Worm (Caenorhabditis elegans) whole organism, L1 larva: ENCODE measurements around the gene T12G3.2.

ENCODE experiments used
- C04F5.9 ChIP-seq: sonication (generic microtip); optimal IDR thresholded peaks from 2 replicates; lab custom pipeline; 2016; ENCODE audit warnings: missing genetic modification characterization, missing compliant biosample characterization
- C16A3.4 ChIP-seq: fragments of 150-350 bp; optimal IDR thresholded peaks from 2 replicates; lab custom pipeline; 2014; ENCODE audit warnings: missing biosample characterization, missing genetic modification characterization
- F16B12.6 ChIP-seq: fragments of 150-350 bp; optimal IDR thresholded peaks from 2 replicates; lab custom pipeline; 2014; ENCODE audit warnings: missing biosample characterization, missing genetic modification characterization
- Y116A8C.19 ChIP-seq: sonication (generic microtip); optimal IDR thresholded peaks from 2 replicates; lab custom pipeline; 2016; ENCODE audit warnings: missing compliant biosample characterization, missing genetic modification characterization, borderline replicate concordance
- ceh-63 ChIP-seq: fragments of 200-800 bp; sonication (Bioruptor generic); optimal IDR thresholded peaks from 2 replicates; lab custom pipeline; 2018; ENCODE audit warnings: mild to moderate bottlenecking, missing genetic modification characterization, missing compliant biosample characterization
- ceh-8 ChIP-seq: fragments of 200-800 bp; sonication (Bioruptor generic); optimal IDR thresholded peaks from 2 replicates; lab custom pipeline; 2018; ENCODE audit warnings: mild to moderate bottlenecking, missing genetic modification characterization, moderate library complexity, missing compliant biosample characterization
- ceh-82 ChIP-seq, 3 experiments: fragments of 150-350 bp in 1 of 3; sonication (generic microtip) in 2 of 3; optimal IDR thresholded peaks; 2 replicates each; lab custom pipeline; 2014 to 2017; ENCODE audit warnings: missing biosample characterization in 3 of 3, missing genetic modification characterization in 3 of 3
- ceh-90 ChIP-seq: sonication (generic microtip); optimal IDR thresholded peaks from 2 replicates; lab custom pipeline; 2016; ENCODE audit warnings: missing genetic modification characterization, missing compliant biosample characterization
- dpl-1 ChIP-seq, 3 experiments: fragments of 150-350 bp in 2 of 3; sonication (generic microtip) in 1 of 3; optimal IDR thresholded peaks; 2 replicates each; lab custom pipeline; 2014 to 2017; ENCODE audit warnings: missing biosample characterization in 3 of 3, missing genetic modification characterization in 3 of 3, missing genetic modification reagents in 3 of 3
- efl-1 ChIP-seq, 4 experiments: fragments of 150-350 bp; optimal IDR thresholded peaks in 3 of 4; peaks in 1 of 4; 1 replicate in 1 of 4; 2 replicates in 3 of 4; lab custom pipeline; 2014; ENCODE audit warnings: missing biosample characterization in 2 of 4, missing genetic modification characterization in 2 of 4, missing genetic modification reagents in 2 of 4
- egl-13 ChIP-seq: sonication (generic microtip); optimal IDR thresholded peaks from 2 replicates; lab custom pipeline; 2016; ENCODE audit warnings: missing genotype, missing genetic modification reagents, missing genetic modification characterization, missing compliant biosample characterization
- ets-5 ChIP-seq: fragments of 200-800 bp; sonication (Bioruptor generic); IDR thresholded peaks from 2 replicates; pipeline ENCODE4 v1.3.6; 2022; ENCODE audit warnings: missing genetic modification characterization, missing compliant biosample characterization
- fkh-10 ChIP-seq: sonication (generic microtip); optimal IDR thresholded peaks from 2 replicates; lab custom pipeline; 2017; ENCODE audit warnings: missing biosample characterization, missing genetic modification reagents, missing genetic modification characterization
- fkh-8 ChIP-seq: sonication (generic microtip); optimal IDR thresholded peaks from 2 replicates; lab custom pipeline; 2016; ENCODE audit warnings: mild to moderate bottlenecking, missing genetic modification characterization, missing compliant biosample characterization
- fos-1 ChIP-seq: fragments of 150-350 bp; optimal IDR thresholded peaks from 2 replicates; lab custom pipeline; 2014; ENCODE audit warnings: missing biosample characterization, missing genetic modification characterization
- hlh-4 ChIP-seq: sonication (generic microtip); optimal IDR thresholded peaks from 2 replicates; lab custom pipeline; 2016; ENCODE audit warnings: mild to moderate bottlenecking, missing genetic modification characterization, missing compliant biosample characterization
- jun-1 ChIP-seq: fragments of 150-350 bp; optimal IDR thresholded peaks from 2 replicates; lab custom pipeline; 2014; ENCODE audit warnings: missing biosample characterization, missing genetic modification reagents, missing genetic modification characterization
- lin-13 ChIP-seq: fragments of 150-350 bp; optimal IDR thresholded peaks from 2 replicates; lab custom pipeline; 2014; ENCODE audit warnings: missing biosample characterization, missing genetic modification reagents, missing genetic modification characterization
- lin-14 ChIP-seq: fragments of 200-800 bp; sonication (Bioruptor generic); optimal IDR thresholded peaks from 2 replicates; lab custom pipeline; 2018; ENCODE audit warnings: mild to moderate bottlenecking, missing genetic modification characterization, moderate library complexity, missing compliant biosample characterization
- lin-15B ChIP-seq: fragments of 150-350 bp; sonication (generic microtip); optimal IDR thresholded peaks from 3 replicates; lab custom pipeline; 2014; ENCODE audit warnings: missing biosample characterization, missing genetic modification characterization
- lin-35 ChIP-seq, 2 experiments: fragments of 150-350 bp; optimal IDR thresholded peaks; 2 replicates each; lab custom pipeline; 2014; ENCODE audit warnings: missing biosample characterization in 2 of 2, missing genetic modification characterization in 2 of 2, missing genetic modification reagents in 2 of 2
- lin-39 ChIP-seq: fragments of 150-350 bp; optimal IDR thresholded peaks from 2 replicates; lab custom pipeline; 2014; ENCODE audit warnings: missing biosample characterization, missing genetic modification reagents, missing genetic modification characterization
- lsy-2 ChIP-seq, 2 experiments: fragments of 150-350 bp; optimal IDR thresholded peaks; 2 replicates each; lab custom pipeline; 2014; ENCODE audit warnings: missing biosample characterization in 2 of 2, missing genetic modification characterization in 2 of 2
- mab-9 ChIP-seq: fragments of 200-800 bp; sonication (Bioruptor generic); IDR thresholded peaks from 2 replicates; pipeline ENCODE4 v1.3.6; 2022; ENCODE audit warnings: missing genetic modification reagents, missing genetic modification characterization, missing compliant biosample characterization
- mdl-1 ChIP-seq, 2 experiments: fragments of 150-350 bp; optimal IDR thresholded peaks; 2 replicates each; lab custom pipeline; 2014 to 2017; ENCODE audit warnings: missing biosample characterization in 2 of 2, missing genetic modification characterization in 2 of 2, inconsistent platforms in 1 of 2
- mep-1 ChIP-seq: fragments of 150-350 bp; optimal IDR thresholded peaks from 2 replicates; lab custom pipeline; 2014; ENCODE audit warnings: missing biosample characterization, missing genetic modification characterization
- nhr-12 ChIP-seq: sonication (generic microtip); optimal IDR thresholded peaks from 2 replicates; lab custom pipeline; 2017; ENCODE audit warnings: missing biosample characterization, missing genetic modification characterization
- nhr-28 ChIP-seq: fragments of 150-350 bp; optimal IDR thresholded peaks from 2 replicates; lab custom pipeline; 2014; ENCODE audit warnings: missing biosample characterization, missing genetic modification characterization
- nhr-71 ChIP-seq: sonication (generic microtip); optimal IDR thresholded peaks from 2 replicates; lab custom pipeline; 2016; ENCODE audit warnings: mild to moderate bottlenecking, missing genetic modification characterization, moderate library complexity, missing compliant biosample characterization
- nhr-84 ChIP-seq: sonication (generic microtip); optimal IDR thresholded peaks from 2 replicates; lab custom pipeline; 2017; ENCODE audit warnings: missing biosample characterization, missing genetic modification characterization
- nhr-85 ChIP-seq: sonication (generic microtip); peaks from one replicate; lab custom pipeline; 2016; ENCODE audit warnings: missing genetic modification characterization, inconsistent platforms, missing compliant biosample characterization
- pqm-1 ChIP-seq: sonication (generic microtip); optimal IDR thresholded peaks from 3 replicates; lab custom pipeline; 2017; ENCODE audit warnings: missing biosample characterization, missing genetic modification characterization
- sptf-1 ChIP-seq: fragments of 150-350 bp; optimal IDR thresholded peaks from 2 replicates; lab custom pipeline; 2014; ENCODE audit warnings: missing biosample characterization, missing genetic modification characterization
- sup-37 ChIP-seq: fragments of 200-800 bp; sonication (Bioruptor generic); optimal IDR thresholded peaks from 2 replicates; lab custom pipeline; 2018; ENCODE audit warnings: mild to moderate bottlenecking, missing genetic modification characterization, missing compliant biosample characterization
- tbx-2 ChIP-seq: sonication (generic microtip); optimal IDR thresholded peaks from 2 replicates; lab custom pipeline; 2016; ENCODE audit warnings: missing genetic modification characterization, missing compliant biosample characterization
- unc-130 ChIP-seq: fragments of 150-350 bp; optimal IDR thresholded peaks from 2 replicates; lab custom pipeline; 2017; ENCODE audit warnings: missing biosample characterization, missing genetic modification characterization, inconsistent platforms
- unc-30 ChIP-seq: sonication (generic microtip); optimal IDR thresholded peaks from 2 replicates; lab custom pipeline; 2017; ENCODE audit warnings: missing biosample characterization, missing genetic modification characterization
- unc-62 ChIP-seq: fragments of 150-350 bp; optimal IDR thresholded peaks from 2 replicates; lab custom pipeline; 2014; ENCODE audit warnings: missing biosample characterization, missing genetic modification reagents, missing genetic modification characterization
- unc-86 ChIP-seq: sonication (generic microtip); optimal IDR thresholded peaks from 2 replicates; lab custom pipeline; 2016; ENCODE audit warnings: missing genetic modification characterization, missing compliant biosample characterization
- unc-98 ChIP-seq: fragments of 200-800 bp; sonication (Bioruptor generic); IDR thresholded peaks from 2 replicates; pipeline ENCODE4 v1.3.6; 2022; ENCODE audit warnings: missing genetic modification characterization, missing compliant biosample characterization
- vab-15 ChIP-seq: sonication (generic microtip); optimal IDR thresholded peaks from 2 replicates; lab custom pipeline; 2017; ENCODE audit warnings: missing genotype, mild to moderate bottlenecking, missing genetic modification characterization, missing compliant biosample characterization

The T12G3.2 gene

ce11 chrIV:12078907-12079523 is 32.2 kb upstream of the T12G3.2 start, which contains the start of gene lex-1 (continued):
- TF ChIP-seq nhr-84 (no peak), lin-35 (GFP tag; optimal IDR thresholded peaks at IDR 0.05; lab: Kevin White, UChicago) (peak; percentile 80 to 92), unc-62 (GFP tag; lab: Kevin White, UChicago) (no peak), unc-86 (tag; lab: Kevin White, UChicago) (no peak), fkh-8 (tag; lab: Kevin White, UChicago) (peak; percentile 21), lsy-2 (tag; optimal IDR thresholded peaks at IDR 0.05; lab: Kevin White, UChicago) (peak; percentile 29 to 72), jun-1 (no peak), nhr-71 (tag; lab: Kevin White, UChicago) (peak; percentile 50), lin-15B (peak; percentile 71), lin-39 (no peak), ceh-8 (GFP tag; lab: Kevin White, UChicago) (no peak), fkh-10 (no peak), C04F5.9 (tag; lab: Kevin White, UChicago) (peak; percentile 14), egl-13 (no peak), F16B12.6 (tag; lab: Kevin White, UChicago) (peak; percentile 20), tbx-2 (tag; lab: Kevin White, UChicago) (peak; percentile 4), efl-1 (optimal IDR thresholded peaks at IDR 0.05; lab: Kevin White, UChicago) (peak; percentile 18 to 79), efl-1 (GFP tag; optimal IDR thresholded peaks at IDR 0.05 in 1 of 2; lab: Kevin White, UChicago) (peak; percentile 85 to 98), vab-15 (no peak), unc-30 (tag; lab: Kevin White, UChicago) (no peak), lin-14 (GFP tag; lab: Kevin White, UChicago) (peak; percentile 40), ceh-90 (tag; lab: Kevin White, UChicago) (no peak), lin-13 (GFP tag; lab: Kevin White, UChicago) (no peak), ceh-82 (tag; optimal IDR thresholded peaks at IDR 0.05; lab: Kevin White, UChicago) (peak in 1 of 3 experiments; percentile 22), pqm-1 (tag; lab: Kevin White, UChicago) (no peak), unc-98 (GFP tag; lab: Robert Waterston, UW) (no peak), Y116A8C.19 (tag; lab: Kevin White, UChicago) (no peak), unc-130 (no peak), sup-37 (GFP tag; lab: Kevin White, UChicago) (no peak), sptf-1 (no peak), nhr-12 (tag; lab: Kevin White, UChicago) (no peak), nhr-85 (no peak), C16A3.4 (peak; percentile 37), fos-1 (tag; lab: Kevin White, UChicago) (no peak), nhr-28 (tag; lab: Kevin White, UChicago) (no peak), hlh-4 (tag; lab: Kevin White, UChicago) (no peak), mab-9 (GFP tag; lab: Robert Waterston, UW) (no peak), mdl-1 (tag; optimal IDR thresholded peaks at IDR 0.05; lab: Kevin White, UChicago) (peak in 1 of 2 experiments; percentile 76), mep-1 (tag; lab: Kevin White, UChicago) (peak; percentile 56), ceh-63 (GFP tag; lab: Kevin White, UChicago) (no peak)

- TF ChIP-seq dpl-1 (GFP tag; optimal IDR thresholded peaks at IDR 0.05; lab: Kevin White, UChicago): peak in 1 of 3 experiments; percentile 45
- TF ChIP-seq mep-1 (tag; lab: Kevin White, UChicago): no peak
- TF ChIP-seq lin-35 (GFP tag; optimal IDR thresholded peaks at IDR 0.05; lab: Kevin White, UChicago): peak in 1 of 2 experiments; percentile 3
- peak in 1 of 2 experiments; percentile 24 for TF ChIP-seq lsy-2 (tag; optimal IDR thresholded peaks at IDR 0.05; lab: Kevin White, UChicago)
- no peak for TF ChIP-seq ets-5 (GFP tag; lab: Robert Waterston, UW)
- no peak for TF ChIP-seq efl-1 (optimal IDR thresholded peaks at IDR 0.05; lab: Kevin White, UChicago)
- peak in 1 of 2 experiments; percentile 26 for TF ChIP-seq efl-1 (GFP tag; optimal IDR thresholded peaks at IDR 0.05 in 1 of 2; lab: Kevin White, UChicago)
These were observed 31.5 kb upstream of the T12G3.2 start, which contains the start of gene tmed-1 for ce11 chrIV:12078112-12078812. tmed-1 (minus strand) TSS chrIV:12078162.
